Fruit fly (Drosophila melanogaster) S2 (cell line): ENCODE results near the gene mRpL51.

Experiments used
- CG8478 ChIP-seq: fragments of >200 bp; optimal IDR thresholded peaks from 2 replicates; lab custom pipeline; 2018
- CTCF ChIP-seq, 2 experiments: fragments of >200 bp; optimal IDR thresholded peaks; 2 replicates each; lab custom pipeline; 2018

- TF ChIP-seq CG8478 (lab: Kevin White, UChicago) (no peak), CTCF (optimal IDR thresholded peaks at IDR 0.05; lab: Kevin White, UChicago) (no peak)
Observed at dm6 chr2L:8496269-8496668, 20.9 kb downstream of the mRpL51 start, which contains the start of gene Bace.
